Worm (Caenorhabditis elegans): ENCODE results near the gene kcc-1.

DNA sequence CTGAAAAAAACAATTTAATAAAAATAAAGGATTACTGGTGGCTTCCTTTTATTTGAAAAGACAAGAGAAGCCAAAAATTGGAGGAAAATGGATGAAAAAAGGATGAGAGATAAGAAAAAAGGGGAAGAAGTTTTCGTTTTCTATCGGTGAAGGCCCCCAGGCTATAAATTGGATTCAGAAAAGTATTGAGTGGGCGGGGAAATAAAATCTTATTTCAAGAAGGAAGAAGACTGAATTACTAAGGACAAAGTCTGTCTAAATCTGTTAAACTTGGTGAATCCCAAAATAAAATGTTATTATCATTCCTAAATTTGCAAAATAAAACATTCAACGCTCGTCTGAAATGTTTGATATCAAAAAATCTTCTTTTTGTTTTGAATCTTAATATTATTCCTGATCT lies 16.0 kb downstream of the kcc-1 start:
- TF ChIP-seq snpc-1.3 (tag; optimal IDR thresholded peaks at IDR 0.05; ENCODE audit: insufficient read depth) (no peak), K11D2.4 (GFP tag; IDR thresholded peaks at IDR 0.05) (no peak), hlh-12 (tag; optimal IDR thresholded peaks at IDR 0.05) (no peak), unc-130 (GFP tag; optimal IDR thresholded peaks at IDR 0.05) (no peak), F49E8.2 (tag; optimal IDR thresholded peaks at IDR 0.05; ENCODE audit: insufficient read depth) (no peak), chd-7 (tag; optimal IDR thresholded peaks at IDR 0.05) (no peak), sea-2 (GFP tag; IDR thresholded peaks at IDR 0.05) (no peak), F10E7.11 (tag; optimal IDR thresholded peaks at IDR 0.05) (no peak), D2030.7 (GFP tag; IDR thresholded peaks at IDR 0.05) (no peak)
